Fruit fly (Drosophila melanogaster) whole organism, embryonic: ENCODE results near the gene CG43059.

ENCODE experiments used
- Ada2b ChIP-seq: fragments of 200-800 bp; sonication (Bioruptor generic); IDR thresholded peaks from 2 replicates; pipeline ENCODE4 v1.3.6; 2022; ENCODE audit warnings: missing biosample characterization, missing genetic modification characterization
- Asciz ChIP-seq: fragments of 200-800 bp; sonication (Bioruptor generic); optimal IDR thresholded peaks from 2 replicates; lab custom pipeline; 2017; ENCODE audit warnings: missing biosample characterization, mild to moderate bottlenecking, missing genetic modification characterization, missing genetic modification reagents
- Atf-2 ChIP-seq: fragments of 200-800 bp; sonication (Bioruptor generic); optimal IDR thresholded peaks from 2 replicates; lab custom pipeline; 2016; ENCODE audit warnings: missing biosample characterization, missing genetic modification characterization
- Bgb ChIP-seq: fragments of 200-800 bp; sonication (Bioruptor generic); IDR thresholded peaks from 2 replicates; pipeline ENCODE4 v1.3.6; 2022; ENCODE audit warnings: missing biosample characterization, missing genetic modification characterization; ENCODE audit not compliant: partially characterized antibody
- CG10565 ChIP-seq: fragments of 200-800 bp; sonication (Bioruptor generic); optimal IDR thresholded peaks from 3 replicates; lab custom pipeline; 2016; ENCODE audit warnings: missing biosample characterization, mild to moderate bottlenecking, missing genetic modification characterization
- CG11695 ChIP-seq: fragments of 200-800 bp; sonication (Bioruptor generic); IDR thresholded peaks from 3 replicates; pipeline ENCODE4 v1.3.6; 2022; ENCODE audit warnings: missing biosample characterization, missing genetic modification characterization
- CG12071 ChIP-seq: fragments of 200-800 bp; sonication (Bioruptor generic); optimal IDR thresholded peaks from 3 replicates; lab custom pipeline; 2018; ENCODE audit warnings: missing biosample characterization, mild to moderate bottlenecking, missing genetic modification characterization
- CG12104 ChIP-seq: fragments of 200-800 bp; sonication (Bioruptor generic); optimal IDR thresholded peaks from 3 replicates; lab custom pipeline; 2016; ENCODE audit warnings: missing biosample characterization, missing genetic modification characterization
- CG13424 ChIP-seq: fragments of 200-800 bp; sonication (Bioruptor generic); optimal IDR thresholded peaks from 2 replicates; lab custom pipeline; 2019; ENCODE audit warnings: missing biosample characterization, mild to moderate bottlenecking, missing genetic modification characterization, moderate library complexity
- CG14441 ChIP-seq: fragments of 200-800 bp; sonication (Bioruptor generic); IDR thresholded peaks from 2 replicates; pipeline ENCODE4 v1.3.6; 2022; ENCODE audit warnings: missing biosample characterization, missing genetic modification characterization
- CG15073 ChIP-seq: fragments of 200-800 bp; sonication (Bioruptor generic); optimal IDR thresholded peaks from 2 replicates; lab custom pipeline; 2016; ENCODE audit warnings: missing biosample characterization, missing genetic modification characterization
- CG1529 ChIP-seq: fragments of 200-800 bp; sonication (Bioruptor generic); optimal IDR thresholded peaks from 3 replicates; lab custom pipeline; 2018; ENCODE audit warnings: missing biosample characterization, missing genetic modification characterization
- CG15601 ChIP-seq: fragments of 200-800 bp; sonication (Bioruptor generic); optimal IDR thresholded peaks from 3 replicates; lab custom pipeline; 2019; ENCODE audit warnings: missing biosample characterization, mild to moderate bottlenecking, missing genetic modification characterization, moderate library complexity
- CG1602 ChIP-seq: fragments of 200-800 bp; sonication (Bioruptor generic); optimal IDR thresholded peaks from 3 replicates; lab custom pipeline; 2016; ENCODE audit warnings: missing biosample characterization, missing genetic modification characterization
- CG1603 ChIP-seq: fragments of 200-800 bp; sonication (Bioruptor generic); optimal IDR thresholded peaks from 2 replicates; lab custom pipeline; 2019; ENCODE audit warnings: missing biosample characterization, mild to moderate bottlenecking, missing genetic modification characterization, moderate library complexity
- CG16813 ChIP-seq: fragments of 200-800 bp; sonication (Bioruptor generic); IDR thresholded peaks from 3 replicates; pipeline ENCODE4 v1.3.6; 2022; ENCODE audit warnings: missing biosample characterization, missing genetic modification characterization; ENCODE audit not compliant: partially characterized antibody
- CG16863 ChIP-seq: fragments of 200-800 bp; sonication (Bioruptor generic); optimal IDR thresholded peaks from 3 replicates; lab custom pipeline; 2016; ENCODE audit warnings: missing biosample characterization, missing genetic modification characterization
- CG17829 ChIP-seq: fragments of 200-800 bp; optimal IDR thresholded peaks from 2 replicates; lab custom pipeline; 2019; ENCODE audit warnings: missing biosample characterization, mild to moderate bottlenecking, missing genetic modification characterization, moderate library complexity
- CG1792 ChIP-seq: fragments of 200-800 bp; sonication (Bioruptor generic); optimal IDR thresholded peaks from 2 replicates; lab custom pipeline; 2016; ENCODE audit warnings: missing biosample characterization, missing genetic modification characterization
- CG18476 ChIP-seq: fragments of 200-800 bp; sonication (Bioruptor generic); optimal IDR thresholded peaks from 2 replicates; lab custom pipeline; 2016; ENCODE audit warnings: missing biosample characterization, mild to moderate bottlenecking, missing genetic modification characterization
- CG2889 ChIP-seq: fragments of 200-800 bp; sonication (Bioruptor generic); IDR thresholded peaks from 3 replicates; pipeline ENCODE4 v1.3.6; 2022; ENCODE audit warnings: missing biosample characterization, missing genetic modification characterization
- CG30403 ChIP-seq: fragments of 200-800 bp; sonication (Bioruptor generic); optimal IDR thresholded peaks from 3 replicates; lab custom pipeline; 2016; ENCODE audit warnings: missing biosample characterization, missing genetic modification characterization
- CG31388 ChIP-seq: fragments of 200-800 bp; sonication (Bioruptor generic); optimal IDR thresholded peaks from 2 replicates; lab custom pipeline; 2016; ENCODE audit warnings: missing biosample characterization, missing genetic modification characterization
- CG34224 ChIP-seq: fragments of 200-800 bp; sonication (Bioruptor generic); IDR thresholded peaks from 3 replicates; pipeline ENCODE4 v1.3.6; 2022; ENCODE audit warnings: missing biosample characterization, missing genetic modification characterization; ENCODE audit not compliant: partially characterized antibody
- CG5180 ChIP-seq: fragments of 200-800 bp; sonication (Bioruptor generic); optimal IDR thresholded peaks from 3 replicates; lab custom pipeline; 2017; ENCODE audit warnings: missing biosample characterization, missing genetic modification characterization, mild to moderate bottlenecking, moderate library complexity, missing genetic modification reagents
- CG6813 ChIP-seq: fragments of 200-800 bp; sonication (Bioruptor generic); optimal IDR thresholded peaks from 2 replicates; lab custom pipeline; 2017; ENCODE audit warnings: missing biosample characterization, missing genetic modification characterization, mild to moderate bottlenecking, moderate library complexity, missing genetic modification reagents
- CG7786 ChIP-seq: fragments of 200-800 bp; sonication (Bioruptor generic); optimal IDR thresholded peaks from 2 replicates; lab custom pipeline; 2016; ENCODE audit warnings: missing biosample characterization, missing genetic modification characterization
- CG8478 ChIP-seq: fragments of >200 bp; optimal IDR thresholded peaks from 2 replicates; lab custom pipeline; 2018
- CHES-1-like ChIP-seq: fragments of 200-800 bp; sonication (Bioruptor generic); optimal IDR thresholded peaks from 2 replicates; lab custom pipeline; 2016; ENCODE audit warnings: missing biosample characterization, missing genetic modification characterization
- Fer2 ChIP-seq: fragments of 200-800 bp; sonication (Bioruptor generic); optimal IDR thresholded peaks from 2 replicates; lab custom pipeline; 2018; ENCODE audit warnings: missing biosample characterization, mild to moderate bottlenecking, missing genetic modification characterization, moderate library complexity
- Mad ChIP-seq: fragments of 200-800 bp; sonication (Bioruptor generic); optimal IDR thresholded peaks from 2 replicates; lab custom pipeline; 2016; ENCODE audit warnings: missing biosample characterization, missing genetic modification characterization
- NC2β ChIP-seq: fragments of 200-800 bp; sonication (Bioruptor generic); optimal IDR thresholded peaks from 2 replicates; lab custom pipeline; 2016; ENCODE audit warnings: missing biosample characterization, missing genetic modification characterization
- Neu2 ChIP-seq: fragments of 200-800 bp; sonication (Bioruptor generic); optimal IDR thresholded peaks from 3 replicates; lab custom pipeline; 2016; ENCODE audit warnings: missing biosample characterization, missing genetic modification characterization, borderline replicate concordance
- Ravus ChIP-seq: fragments of 200-800 bp; sonication (Bioruptor generic); IDR thresholded peaks from 2 replicates; pipeline ENCODE4 v1.3.6; 2022; ENCODE audit warnings: missing biosample characterization, missing genetic modification characterization
- Side ChIP-seq: fragments of 200-800 bp; sonication (Bioruptor generic); optimal IDR thresholded peaks from 2 replicates; lab custom pipeline; 2016; ENCODE audit warnings: missing biosample characterization, missing genetic modification characterization
- Spps ChIP-seq: fragments of 200-800 bp; sonication (Bioruptor generic); optimal IDR thresholded peaks from 2 replicates; lab custom pipeline; 2018; ENCODE audit warnings: missing biosample characterization, mild to moderate bottlenecking, missing genetic modification characterization
- Usf ChIP-seq: fragments of 200-800 bp; sonication (Bioruptor generic); optimal IDR thresholded peaks from 2 replicates; lab custom pipeline; 2017; ENCODE audit warnings: missing genotype, missing biosample characterization, missing genetic modification characterization
- ab ChIP-seq: fragments of 200-800 bp; sonication (Bioruptor generic); optimal IDR thresholded peaks from 2 replicates; lab custom pipeline; 2016; ENCODE audit warnings: missing biosample characterization, missing genetic modification characterization
- cad ChIP-seq: fragments of >200 bp; optimal IDR thresholded peaks from 2 replicates; lab custom pipeline; 2017; ENCODE audit warnings: missing biosample characterization, missing genetic modification characterization
- chm ChIP-seq: fragments of 200-800 bp; sonication (Bioruptor generic); IDR thresholded peaks from 2 replicates; pipeline ENCODE4 v1.3.6; 2022; ENCODE audit warnings: missing biosample characterization, missing genetic modification characterization
- croc ChIP-seq: fragments of 200-800 bp; sonication (Bioruptor generic); conservative IDR thresholded peaks from 3 replicates; pipeline ENCODE4 v1.3.6; 2022; ENCODE audit warnings: missing biosample characterization, missing genetic modification characterization
- da ChIP-seq: fragments of 200-800 bp; sonication (Bioruptor generic); optimal IDR thresholded peaks from 2 replicates; lab custom pipeline; 2016; ENCODE audit warnings: missing biosample characterization, missing genetic modification characterization
- gcm2 ChIP-seq: fragments of 200-800 bp; sonication (Bioruptor generic); optimal IDR thresholded peaks from 2 replicates; lab custom pipeline; 2016; ENCODE audit warnings: missing biosample characterization, missing genetic modification characterization
- grau ChIP-seq: fragments of 200-800 bp; optimal IDR thresholded peaks from 3 replicates; lab custom pipeline; 2019; ENCODE audit warnings: missing biosample characterization, mild to moderate bottlenecking, missing genetic modification characterization, moderate library complexity
- hth ChIP-seq: fragments of >200 bp; optimal IDR thresholded peaks from 2 replicates; lab custom pipeline; 2017; ENCODE audit warnings: inconsistent platforms
- nom ChIP-seq: fragments of 200-800 bp; sonication (Bioruptor generic); optimal IDR thresholded peaks from 2 replicates; lab custom pipeline; 2017; ENCODE audit warnings: missing biosample characterization, missing genetic modification characterization, mild to moderate bottlenecking, moderate library complexity, missing genetic modification reagents
- slou ChIP-seq: fragments of 200-800 bp; sonication (Bioruptor generic); optimal IDR thresholded peaks from 3 replicates; lab custom pipeline; 2016; ENCODE audit warnings: missing biosample characterization, missing genetic modification characterization
- stc ChIP-seq: fragments of 200-800 bp; sonication (Bioruptor generic); IDR thresholded peaks from 2 replicates; pipeline ENCODE4 v1.3.6; 2022; ENCODE audit warnings: missing biosample characterization, missing genetic modification characterization
- vvl ChIP-seq: fragments of 200-800 bp; sonication (Bioruptor generic); IDR thresholded peaks from 2 replicates; pipeline ENCODE4 v1.3.6; 2022; ENCODE audit warnings: missing biosample characterization, missing genetic modification characterization
- wor ChIP-seq: fragments of 200-800 bp; sonication (Bioruptor generic); IDR thresholded peaks from 2 replicates; pipeline ENCODE4 v1.3.6; 2022; ENCODE audit warnings: missing biosample characterization, missing genetic modification characterization

The CG43059 gene

dm6 chr3L:8289336-8290258 is 29.2 kb downstream of the CG43059 start, which contains the start of gene cert (continued):
- TF ChIP-seq Bgb (GFP tag; lab: Robert Waterston, UW) (peak; percentile 90), nom (peak; percentile 26), hth (lab: Kevin White, UChicago) (no peak), CG11695 (GFP tag; lab: Robert Waterston, UW) (0 out of 3 replicates have a peak, but pooled peaks have one; percentile 40), wor (GFP tag; lab: Robert Waterston, UW) (no peak), CG10565 (GFP tag; lab: Kevin White, UChicago) (no peak), Fer2 (no peak), CG31388 (GFP tag; lab: Kevin White, UChicago) (no peak), CG15601 (tag; lab: Kevin White, UChicago) (no peak), CG12071 (GFP tag; lab: Kevin White, UChicago) (no peak), Ravus (GFP tag; lab: Robert Waterston, UW) (no peak), Asciz (GFP tag; lab: Kevin White, UChicago) (no peak), NC2β (peak; percentile 33), CG16863 (GFP tag; lab: Kevin White, UChicago) (no peak), Atf-2 (GFP tag; lab: Kevin White, UChicago) (no peak), Side (GFP tag; lab: Kevin White, UChicago) (no peak), CG5180 (GFP tag; lab: Kevin White, UChicago) (no peak), Usf (no peak), ab (GFP tag; lab: Kevin White, UChicago) (no peak), CG6813 (GFP tag; lab: Kevin White, UChicago) (peak; percentile 38), CG1603 (tag; lab: Kevin White, UChicago) (peak; percentile 38), Mad (GFP tag; lab: Kevin White, UChicago) (no peak), vvl (GFP tag; lab: Robert Waterston, UW) (0 out of 2 replicates have a peak, but pooled peaks have one; percentile 29), CG12104 (peak; percentile 10), chm (0 out of 2 replicates have a peak, but pooled peaks have one; percentile 14), CG1792 (GFP tag; lab: Kevin White, UChicago) (no peak), grau (peak; percentile 29), slou (no peak), da (GFP tag; lab: Kevin White, UChicago) (no peak), cad (GFP tag; lab: Kevin White, UChicago) (no peak), CG17829 (tag; lab: Kevin White, UChicago) (peak; percentile 36), Ada2b (GFP tag; lab: Robert Waterston, UW) (no peak), gcm2 (GFP tag; lab: Kevin White, UChicago) (no peak), CG34224 (peak; percentile 73), Spps (tag; lab: Kevin White, UChicago) (no peak), Neu2 (no peak), CG30403 (GFP tag; lab: Kevin White, UChicago) (peak; percentile 47), CG1529 (GFP tag; lab: Kevin White, UChicago) (no peak), CG2889 (no peak), CG1602 (GFP tag; lab: Kevin White, UChicago) (no peak), CG18476 (no peak), CG14441 (no peak), CG16813 (GFP tag; lab: Robert Waterston, UW) (peak; percentile 89), CG15073 (GFP tag; lab: Kevin White, UChicago) (no peak), CG7786 (peak; percentile 36), CG13424 (tag; lab: Kevin White, UChicago) (no peak), stc (peak; percentile 36; the same call in 1 of the 2 replicates), CHES-1-like (GFP tag; lab: Kevin White, UChicago) (peak; percentile 42), CG8478 (lab: Kevin White, UChicago) (no peak), croc (GFP tag; lab: Robert Waterston, UW) (no peak)
